Fruit fly (Drosophila melanogaster) whole organism, embryonic: ENCODE data around the gene TMEM216.

Source experiments
- CG12155 ChIP-seq: fragments of 200-800 bp; sonication (Bioruptor generic); optimal IDR thresholded peaks from 3 replicates; lab custom pipeline; 2016; ENCODE audit warnings: missing biosample characterization, missing genetic modification characterization
- CG12659 ChIP-seq: fragments of 200-800 bp; sonication (Bioruptor generic); optimal IDR thresholded peaks from 3 replicates; lab custom pipeline; 2017; ENCODE audit warnings: mild to moderate bottlenecking, missing biosample characterization, missing genetic modification reagents, missing genetic modification characterization
- CG12942 ChIP-seq: fragments of 200-800 bp; sonication (Bioruptor generic); optimal IDR thresholded peaks from 3 replicates; lab custom pipeline; 2016; ENCODE audit warnings: missing biosample characterization, missing genetic modification characterization
- CG15514 ChIP-seq: fragments of 200-800 bp; sonication (Bioruptor generic); optimal IDR thresholded peaks from 3 replicates; lab custom pipeline; 2017; ENCODE audit warnings: missing biosample characterization, missing genetic modification characterization, mild to moderate bottlenecking, moderate library complexity, missing genetic modification reagents
- CG1603 ChIP-seq: fragments of 200-800 bp; sonication (Bioruptor generic); optimal IDR thresholded peaks from 2 replicates; lab custom pipeline; 2019; ENCODE audit warnings: missing biosample characterization, mild to moderate bottlenecking, missing genetic modification characterization, moderate library complexity
- CG1647 ChIP-seq: fragments of 200-800 bp; sonication (Bioruptor generic); optimal IDR thresholded peaks from 3 replicates; lab custom pipeline; 2016; ENCODE audit warnings: missing biosample characterization, missing genetic modification characterization
- CG2116 ChIP-seq: fragments of 200-800 bp; sonication (Bioruptor generic); optimal IDR thresholded peaks from 3 replicates; lab custom pipeline; 2018; ENCODE audit warnings: missing biosample characterization, mild to moderate bottlenecking, missing genetic modification characterization
- CG30020 ChIP-seq: fragments of 200-800 bp; optimal IDR thresholded peaks from 2 replicates; lab custom pipeline; 2019; ENCODE audit warnings: missing biosample characterization, mild to moderate bottlenecking, missing genetic modification characterization, moderate library complexity
- CG33213 ChIP-seq: fragments of 200-800 bp; sonication (Bioruptor generic); optimal IDR thresholded peaks from 3 replicates; lab custom pipeline; 2016; ENCODE audit warnings: missing biosample characterization, missing genetic modification characterization
- CG4730 ChIP-seq: fragments of 200-800 bp; sonication (Bioruptor generic); IDR thresholded peaks from 2 replicates; pipeline ENCODE4 v1.3.6; 2022; ENCODE audit warnings: missing biosample characterization, missing genetic modification characterization
- CG6254 ChIP-seq: fragments of 200-800 bp; sonication (Bioruptor generic); optimal IDR thresholded peaks from 3 replicates; lab custom pipeline; 2017; ENCODE audit warnings: mild to moderate bottlenecking, missing biosample characterization, missing genetic modification reagents, missing genetic modification characterization
- CG7963 ChIP-seq: fragments of 200-800 bp; sonication (Bioruptor generic); IDR thresholded peaks from 3 replicates; pipeline ENCODE4 v1.3.6; 2022; ENCODE audit warnings: missing biosample characterization, missing genetic modification characterization; ENCODE audit not compliant: partially characterized antibody
- CG8281 ChIP-seq: fragments of 200-800 bp; sonication (Bioruptor generic); optimal IDR thresholded peaks from 2 replicates; lab custom pipeline; 2018; ENCODE audit warnings: missing biosample characterization, mild to moderate bottlenecking, missing genetic modification characterization, moderate library complexity
- CG8290 ChIP-seq, 3 experiments: fragments of 200-800 bp; sonication (Bioruptor generic); optimal IDR thresholded peaks; 2 replicates each; lab custom pipeline; 2016 to 2019; ENCODE audit warnings: missing biosample characterization in 3 of 3, missing genetic modification characterization in 3 of 3, mild to moderate bottlenecking in 2 of 3, moderate library complexity in 1 of 3
- CG9797 ChIP-seq: fragments of 200-800 bp; sonication (Bioruptor generic); optimal IDR thresholded peaks from 3 replicates; lab custom pipeline; 2018; ENCODE audit warnings: missing biosample characterization, mild to moderate bottlenecking, missing genetic modification characterization
- CG9876 ChIP-seq: fragments of 200-800 bp; sonication (Bioruptor generic); optimal IDR thresholded peaks from 2 replicates; lab custom pipeline; 2016; ENCODE audit warnings: missing biosample characterization, missing genetic modification characterization
- CoRest ChIP-seq: fragments of 200-800 bp; sonication (Bioruptor generic); optimal IDR thresholded peaks from 3 replicates; lab custom pipeline; 2018; ENCODE audit warnings: missing biosample characterization, mild to moderate bottlenecking, missing genetic modification characterization, moderate library complexity
- Dp ChIP-seq: fragments of 200-800 bp; sonication (Bioruptor generic); optimal IDR thresholded peaks from 2 replicates; lab custom pipeline; 2018; ENCODE audit warnings: missing biosample characterization, mild to moderate bottlenecking, missing genetic modification characterization, moderate library complexity
- Dref ChIP-seq: fragments of 200-800 bp; sonication (Bioruptor generic); IDR thresholded peaks from 2 replicates; pipeline ENCODE4 v1.3.6; 2022; ENCODE audit warnings: missing biosample characterization, missing genetic modification characterization
- HLH4C ChIP-seq: fragments of 200-800 bp; sonication (Bioruptor generic); IDR thresholded peaks from 3 replicates; pipeline ENCODE4 v1.3.6; 2022; ENCODE audit warnings: missing biosample characterization, missing genetic modification characterization; ENCODE audit not compliant: partially characterized antibody
- Hr3 ChIP-seq: fragments of 200-800 bp; sonication (Bioruptor generic); optimal IDR thresholded peaks from 3 replicates; lab custom pipeline; 2016; ENCODE audit warnings: missing biosample characterization, missing genetic modification characterization
- MBD-R2 ChIP-seq: fragments of 200-800 bp; sonication (Bioruptor generic); IDR thresholded peaks from 2 replicates; pipeline ENCODE4 v1.3.6; 2022; ENCODE audit warnings: missing biosample characterization, missing genetic modification characterization
- Mad ChIP-seq: fragments of 200-800 bp; sonication (Bioruptor generic); optimal IDR thresholded peaks from 2 replicates; lab custom pipeline; 2016; ENCODE audit warnings: missing biosample characterization, missing genetic modification characterization
- Sry-β ChIP-seq: fragments of 200-800 bp; sonication (Bioruptor generic); optimal IDR thresholded peaks from 2 replicates; lab custom pipeline; 2018; ENCODE audit warnings: missing biosample characterization, mild to moderate bottlenecking, missing genetic modification characterization, moderate library complexity
- Stat92E ChIP-seq, 3 experiments: fragments of >200 bp in 2 of 3; fragments of 200-800 bp in 1 of 3; sonication (Bioruptor generic) in 1 of 3; optimal IDR thresholded peaks; 2 replicates each; lab custom pipeline; 2017 to 2019; ENCODE audit warnings: missing biosample characterization in 3 of 3, missing genetic modification characterization in 3 of 3, mild to moderate bottlenecking in 1 of 3, moderate library complexity in 1 of 3
- ato ChIP-seq: fragments of 200-800 bp; sonication (Bioruptor generic); IDR thresholded peaks from 2 replicates; pipeline ENCODE4 v1.3.6; 2022; ENCODE audit warnings: missing biosample characterization, missing genetic modification characterization; ENCODE audit not compliant: partially characterized antibody
- bbx ChIP-seq: fragments of 200-800 bp; sonication (Bioruptor generic); IDR thresholded peaks from 2 replicates; pipeline ENCODE4 v1.3.6; 2022; ENCODE audit warnings: missing biosample characterization, missing genetic modification characterization; ENCODE audit not compliant: partially characterized antibody
- bigmax ChIP-seq: fragments of 200-800 bp; sonication (Bioruptor generic); optimal IDR thresholded peaks from 2 replicates; lab custom pipeline; 2018; ENCODE audit warnings: missing biosample characterization, mild to moderate bottlenecking, missing genetic modification characterization
- bsh ChIP-seq, 2 experiments: fragments of 200-800 bp; sonication (Bioruptor generic); optimal IDR thresholded peaks; 2 replicates each; lab custom pipeline; 2017 to 2018; ENCODE audit warnings: mild to moderate bottlenecking in 2 of 2, missing biosample characterization in 2 of 2, missing genetic modification characterization in 2 of 2, moderate library complexity in 1 of 2
- chinmo ChIP-seq: fragments of 200-800 bp; sonication (Bioruptor generic); IDR thresholded peaks from 4 replicates; pipeline ENCODE4 v1.3.6; 2022; ENCODE audit warnings: missing biosample characterization, missing genetic modification characterization; ENCODE audit not compliant: partially characterized antibody
- crol ChIP-seq: fragments of 200-800 bp; sonication (Bioruptor generic); IDR thresholded peaks from 2 replicates; pipeline ENCODE4 v1.3.6; 2022; ENCODE audit warnings: missing biosample characterization, missing genetic modification characterization
- dm ChIP-seq: fragments of 200-800 bp; sonication (Bioruptor generic); optimal IDR thresholded peaks from 3 replicates; lab custom pipeline; 2016; ENCODE audit warnings: missing biosample characterization, missing genetic modification characterization
- dmrt11E ChIP-seq: fragments of 200-800 bp; sonication (Bioruptor generic); optimal IDR thresholded peaks from 3 replicates; lab custom pipeline; 2018; ENCODE audit warnings: missing biosample characterization, mild to moderate bottlenecking, missing genetic modification characterization, moderate library complexity
- dpn ChIP-seq, 2 experiments: fragments of 200-800 bp; sonication (Bioruptor generic); optimal IDR thresholded peaks; 3 replicates each; lab custom pipeline; 2016; ENCODE audit warnings: missing biosample characterization in 2 of 2, missing genetic modification characterization in 2 of 2
- gfzf ChIP-seq: fragments of 200-800 bp; sonication (Bioruptor generic); optimal IDR thresholded peaks from 2 replicates; lab custom pipeline; 2016; ENCODE audit warnings: missing biosample characterization, mild to moderate bottlenecking, missing genetic modification characterization, moderate library complexity
- gro ChIP-seq: fragments of 200-800 bp; sonication (Bioruptor generic); optimal IDR thresholded peaks from 2 replicates; lab custom pipeline; 2016; ENCODE audit warnings: missing biosample characterization, missing genetic modification characterization
- hbn ChIP-seq: fragments of 200-800 bp; sonication (Bioruptor generic); IDR thresholded peaks from 2 replicates; pipeline ENCODE4 v1.3.6; 2022; ENCODE audit warnings: missing biosample characterization, missing genetic modification characterization; ENCODE audit not compliant: partially characterized antibody
- jigr1 ChIP-seq: fragments of 200-800 bp; sonication (Bioruptor generic); IDR thresholded peaks from 3 replicates; pipeline ENCODE4 v1.3.6; 2022; ENCODE audit warnings: missing biosample characterization, missing genetic modification characterization
- nmo ChIP-seq: fragments of 200-800 bp; sonication (Bioruptor generic); optimal IDR thresholded peaks from 2 replicates; lab custom pipeline; 2018; ENCODE audit warnings: missing biosample characterization, mild to moderate bottlenecking, missing genetic modification characterization, moderate library complexity
- phol ChIP-seq: fragments of 200-800 bp; sonication (Bioruptor generic); optimal IDR thresholded peaks from 3 replicates; lab custom pipeline; 2018; ENCODE audit warnings: missing biosample characterization, mild to moderate bottlenecking, missing genetic modification characterization, moderate library complexity
- sens-2 ChIP-seq: fragments of 200-800 bp; sonication (Bioruptor generic); IDR thresholded peaks from 2 replicates; pipeline ENCODE4 v1.3.6; 2022; ENCODE audit warnings: missing biosample characterization, missing genetic modification characterization
- sob ChIP-seq: fragments of 200-800 bp; sonication (Bioruptor generic); IDR thresholded peaks from 2 replicates; pipeline ENCODE4 v1.3.6; 2022; ENCODE audit warnings: missing biosample characterization, missing genetic modification characterization
- stwl ChIP-seq: fragments of 200-800 bp; sonication (Bioruptor generic); optimal IDR thresholded peaks from 3 replicates; lab custom pipeline; 2018; ENCODE audit warnings: missing biosample characterization, mild to moderate bottlenecking, missing genetic modification characterization, moderate library complexity
- trem ChIP-seq: fragments of 200-800 bp; optimal IDR thresholded peaks from 3 replicates; lab custom pipeline; 2019; ENCODE audit warnings: missing biosample characterization, mild to moderate bottlenecking, missing genetic modification characterization, moderate library complexity
- vnd ChIP-seq: fragments of 200-800 bp; sonication (Bioruptor generic); IDR thresholded peaks from 3 replicates; pipeline ENCODE4 v1.3.6; 2022; ENCODE audit warnings: missing biosample characterization, missing genetic modification characterization; ENCODE audit not compliant: partially characterized antibody
- vvl ChIP-seq: fragments of 200-800 bp; sonication (Bioruptor generic); IDR thresholded peaks from 2 replicates; pipeline ENCODE4 v1.3.6; 2022; ENCODE audit warnings: missing biosample characterization, missing genetic modification characterization

TMEM216 gene

DNA sequence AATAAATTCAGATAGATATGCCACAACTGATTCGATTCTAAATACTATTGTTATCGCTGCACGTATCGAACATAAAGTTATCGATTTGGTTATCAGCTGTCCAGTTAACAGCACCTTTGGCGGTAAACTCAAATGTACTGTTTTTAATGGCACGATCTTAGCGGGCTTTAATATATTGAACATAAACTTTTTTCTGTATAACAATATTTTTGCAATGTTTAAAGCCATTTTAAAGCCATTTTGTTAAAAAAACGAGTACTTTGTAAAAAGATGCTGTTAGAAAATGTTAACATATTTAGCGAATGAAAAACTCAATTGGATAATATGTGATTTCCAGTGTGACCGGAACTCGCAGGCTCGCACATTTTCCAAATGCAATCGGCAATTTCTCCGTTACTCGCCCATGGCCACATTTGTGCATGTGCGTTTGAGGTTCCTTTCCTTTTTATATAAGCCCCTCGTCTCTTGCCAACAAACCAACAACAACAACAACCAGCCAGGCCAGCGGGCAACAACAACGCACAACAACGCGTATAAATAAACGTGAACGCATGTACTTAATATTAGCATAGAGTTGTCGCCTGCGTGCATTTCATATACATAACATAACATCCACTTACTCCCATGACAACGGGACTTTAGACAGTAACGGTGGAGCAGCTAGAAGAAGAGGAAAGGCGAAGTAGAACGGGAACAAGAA lies at the start of gene TMEM216 (continued):
- TF ChIP-seq CG33213 (GFP tag; lab: Kevin White, UChicago) (peak; percentile 42), jigr1 (GFP tag; lab: Robert Waterston, UW) (no peak), dmrt11E (peak; percentile 15), chinmo (GFP tag; lab: Robert Waterston, UW) (peak; percentile 84; the same call in 1 of the 4 replicates), CG2116 (GFP tag; lab: Kevin White, UChicago) (peak; percentile 80), CG9797 (GFP tag; lab: Kevin White, UChicago) (peak; percentile 88), CG6254 (GFP tag; lab: Kevin White, UChicago) (no peak), trem (tag; lab: Kevin White, UChicago) (peak; percentile 65), CG15514 (GFP tag; lab: Kevin White, UChicago) (peak; percentile 88), CG9876 (GFP tag; lab: Kevin White, UChicago) (no peak), nmo (GFP tag; lab: Kevin White, UChicago) (peak; percentile 10), gfzf (GFP tag; lab: Kevin White, UChicago) (peak; percentile 94), CG12155 (GFP tag; lab: Kevin White, UChicago) (peak; percentile 4), MBD-R2 (GFP tag; lab: Robert Waterston, UW) (peak; percentile 36; the same call in 1 of the 2 replicates), Stat92E (GFP tag; optimal IDR thresholded peaks at IDR 0.05; lab: Kevin White, UChicago) (peak in 1 of 3 experiments; percentile 33), Dp (GFP tag; lab: Kevin White, UChicago) (peak; percentile 85), CG30020 (peak; percentile 25), bigmax (GFP tag; lab: Kevin White, UChicago) (peak; percentile 13), Dref (GFP tag; lab: Robert Waterston, UW) (peak; percentile 68), CG7963 (GFP tag; lab: Robert Waterston, UW) (0 out of 3 replicates have a peak, but pooled peaks have one; percentile 40), vnd (GFP tag; lab: Robert Waterston, UW) (0 out of 3 replicates have a peak, but pooled peaks have one; percentile 34), crol (peak; percentile 82), dm (GFP tag; lab: Kevin White, UChicago) (peak; percentile 76), sens-2 (GFP tag; lab: Robert Waterston, UW) (no peak), dpn (GFP tag; optimal IDR thresholded peaks at IDR 0.05; lab: Kevin White, UChicago) (peak in 1 of 2 experiments; percentile 6), CG8290 (GFP tag; optimal IDR thresholded peaks at IDR 0.05; lab: Kevin White, UChicago) (peak; percentile 25), CG8290 (tag; optimal IDR thresholded peaks at IDR 0.05; lab: Kevin White, UChicago) (no peak), vvl (GFP tag; lab: Robert Waterston, UW) (peak; percentile 64; the same call in 1 of the 2 replicates), ato (peak; percentile 18; the same call in 1 of the 2 replicates), CG1647 (GFP tag; lab: Kevin White, UChicago) (no peak), CG12659 (GFP tag; lab: Kevin White, UChicago) (peak; percentile 80), Sry-β (GFP tag; lab: Kevin White, UChicago) (peak; percentile 44), CG4730 (GFP tag; lab: Robert Waterston, UW) (no peak), bbx (GFP tag; lab: Robert Waterston, UW) (peak; percentile 66), phol (tag; lab: Kevin White, UChicago) (peak; percentile 12), sob (GFP tag; lab: Robert Waterston, UW) (no peak), Hr3 (GFP tag; lab: Kevin White, UChicago) (peak; percentile 21), Mad (GFP tag; lab: Kevin White, UChicago) (peak; percentile 25), CG12942 (GFP tag; lab: Kevin White, UChicago) (no peak), gro (GFP tag; lab: Kevin White, UChicago) (peak; percentile 24), bsh (GFP tag; optimal IDR thresholded peaks at IDR 0.05; lab: Kevin White, UChicago) (peak in 1 of 2 experiments; percentile 15), hbn (GFP tag; lab: Robert Waterston, UW) (peak; percentile 38; the same call in 1 of the 2 replicates), CoRest (tag; lab: Kevin White, UChicago) (peak; percentile 50), HLH4C (GFP tag; lab: Robert Waterston, UW) (peak; percentile 71), stwl (tag; lab: Kevin White, UChicago) (peak; percentile 73), CG1603 (tag; lab: Kevin White, UChicago) (peak; percentile 51), CG8281 (tag; lab: Kevin White, UChicago) (no peak)
